Fruit fly (Drosophila melanogaster) whole organism, prepupa: ENCODE data around the gene CG14322.
A peak's percentile ranks its signal among the peaks of the same experiment; 100 is the strongest.

ENCODE experiments used
- CG10631 ChIP-seq: fragments of 200-800 bp; sonication (Bioruptor generic); optimal IDR thresholded peaks from 2 replicates; lab custom pipeline; 2016; ENCODE audit warnings: missing biosample characterization, missing genetic modification characterization
- CG15336 ChIP-seq: fragments of 200-800 bp; sonication (Bioruptor generic); IDR thresholded peaks from 2 replicates; pipeline ENCODE4 v1.3.6; 2022; ENCODE audit warnings: missing biosample characterization, missing genetic modification characterization
- CG34406 ChIP-seq: fragments of 200-800 bp; sonication (Bioruptor generic); optimal IDR thresholded peaks from 3 replicates; lab custom pipeline; 2016; ENCODE audit warnings: missing biosample characterization, missing genetic modification characterization
- CG4318 ChIP-seq: fragments of 200-800 bp; sonication (Bioruptor generic); optimal IDR thresholded peaks from 3 replicates; lab custom pipeline; 2017; ENCODE audit warnings: missing biosample characterization, mild to moderate bottlenecking, missing genetic modification characterization
- CG6163 ChIP-seq: fragments of 200-800 bp; sonication (Bioruptor generic); IDR thresholded peaks from 3 replicates; pipeline ENCODE4 v1.3.6; 2022; ENCODE audit warnings: missing biosample characterization, missing genetic modification characterization
- CG7368 ChIP-seq: fragments of 200-800 bp; sonication (Bioruptor generic); optimal IDR thresholded peaks from 3 replicates; lab custom pipeline; 2016; ENCODE audit warnings: missing biosample characterization, missing genetic modification characterization
- CG8119 ChIP-seq: fragments of 200-800 bp; sonication (Bioruptor generic); IDR thresholded peaks from 3 replicates; pipeline ENCODE4 v1.3.6; 2022; ENCODE audit warnings: missing biosample characterization, missing genetic modification characterization
- CG9139 ChIP-seq: fragments of 200-800 bp; sonication (Bioruptor generic); optimal IDR thresholded peaks from 3 replicates; lab custom pipeline; 2017; ENCODE audit warnings: missing biosample characterization, mild to moderate bottlenecking, missing genetic modification characterization
- Eip75B ChIP-seq: fragments of 200-800 bp; sonication (Bioruptor generic); optimal IDR thresholded peaks from 3 replicates; lab custom pipeline; 2016; ENCODE audit warnings: missing biosample characterization, missing genetic modification characterization
- Eip78C ChIP-seq: fragments of 200-800 bp; sonication (Bioruptor generic); peaks from one replicate; lab custom pipeline; 2016; ENCODE audit warnings: missing biosample characterization, missing genetic modification characterization
- Hr38 ChIP-seq: sonication (Bioruptor generic); optimal IDR thresholded peaks from 2 replicates; lab custom pipeline; 2016; ENCODE audit warnings: missing biosample characterization, missing genetic modification characterization
- Hr39 ChIP-seq: fragments of 200-800 bp; sonication (Bioruptor generic); optimal IDR thresholded peaks from 2 replicates; lab custom pipeline; 2016; ENCODE audit warnings: missing biosample characterization, missing genetic modification characterization
- Met ChIP-seq: fragments of 200-800 bp; sonication (Bioruptor generic); optimal IDR thresholded peaks from 3 replicates; lab custom pipeline; 2016; ENCODE audit warnings: missing biosample characterization, missing genetic modification characterization
- OdsH ChIP-seq: fragments of 200-800 bp; sonication (Bioruptor generic); optimal IDR thresholded peaks from 3 replicates; lab custom pipeline; 2016; ENCODE audit warnings: missing biosample characterization, missing genetic modification characterization
- Smox ChIP-seq: fragments of 200-800 bp; sonication (Bioruptor generic); optimal IDR thresholded peaks from 3 replicates; lab custom pipeline; 2016; ENCODE audit warnings: missing biosample characterization, missing genetic modification characterization
- Sox102F ChIP-seq: fragments of 200-800 bp; sonication (Bioruptor generic); optimal IDR thresholded peaks from 2 replicates; lab custom pipeline; 2016; ENCODE audit warnings: missing biosample characterization, mild to moderate bottlenecking, missing genetic modification characterization
- Sox14 ChIP-seq: fragments of 200-800 bp; sonication (Bioruptor generic); optimal IDR thresholded peaks from 3 replicates; lab custom pipeline; 2016; ENCODE audit warnings: missing biosample characterization, missing genetic modification characterization
- acj6 ChIP-seq: fragments of 200-800 bp; sonication (Bioruptor generic); optimal IDR thresholded peaks from 3 replicates; lab custom pipeline; 2016; ENCODE audit warnings: missing biosample characterization, missing genetic modification characterization
- dac ChIP-seq: fragments of 200-800 bp; sonication (Bioruptor generic); optimal IDR thresholded peaks from 2 replicates; lab custom pipeline; 2017; ENCODE audit warnings: missing biosample characterization, mild to moderate bottlenecking, missing genetic modification characterization
- dsx ChIP-seq: fragments of 200-800 bp; optimal IDR thresholded peaks from 3 replicates; lab custom pipeline; 2019; ENCODE audit warnings: missing biosample characterization, mild to moderate bottlenecking, missing genetic modification characterization, moderate library complexity; ENCODE audit not compliant: poor library complexity, severe bottlenecking
- esn ChIP-seq: fragments of 200-800 bp; sonication (Bioruptor generic); optimal IDR thresholded peaks from 2 replicates; lab custom pipeline; 2016; ENCODE audit warnings: missing biosample characterization, mild to moderate bottlenecking, missing genetic modification characterization, moderate library complexity
- fd59A ChIP-seq: fragments of 200-800 bp; sonication (Bioruptor generic); optimal IDR thresholded peaks from 2 replicates; lab custom pipeline; 2017; ENCODE audit warnings: missing biosample characterization, mild to moderate bottlenecking, missing genetic modification characterization, missing genetic modification reagents
- fd85E ChIP-seq: fragments of 200-800 bp; sonication (Bioruptor generic); optimal IDR thresholded peaks from 3 replicates; lab custom pipeline; 2016; ENCODE audit warnings: missing biosample characterization, missing genetic modification characterization
- fkh ChIP-seq: fragments of 200-800 bp; sonication (Bioruptor generic); optimal IDR thresholded peaks from 3 replicates; lab custom pipeline; 2017; ENCODE audit warnings: missing biosample characterization, mild to moderate bottlenecking, missing genetic modification characterization, moderate library complexity
- net ChIP-seq: fragments of 200-800 bp; sonication (Bioruptor generic); optimal IDR thresholded peaks from 3 replicates; lab custom pipeline; 2016; ENCODE audit warnings: missing biosample characterization, missing genetic modification characterization
- pdm3 ChIP-seq: fragments of 200-800 bp; sonication (Bioruptor generic); optimal IDR thresholded peaks from 3 replicates; lab custom pipeline; 2016; ENCODE audit warnings: missing biosample characterization, missing genetic modification characterization
- salr ChIP-seq, 2 experiments: fragments of 200-800 bp; sonication (Bioruptor generic); optimal IDR thresholded peaks; 3 replicates each; lab custom pipeline; 2016 to 2018; ENCODE audit warnings: missing biosample characterization in 2 of 2, missing genetic modification characterization in 2 of 2, mild to moderate bottlenecking in 1 of 2
- spab ChIP-seq: fragments of 200-800 bp; sonication (Bioruptor generic); optimal IDR thresholded peaks from 2 replicates; lab custom pipeline; 2017; ENCODE audit warnings: missing biosample characterization, mild to moderate bottlenecking, missing genetic modification characterization, missing genetic modification reagents
- svp ChIP-seq: fragments of 200-800 bp; sonication (Bioruptor generic); peaks from one replicate; lab custom pipeline; 2016; ENCODE audit warnings: missing biosample characterization, missing genetic modification characterization
- vri ChIP-seq: fragments of 200-800 bp; sonication (Bioruptor generic); optimal IDR thresholded peaks from 3 replicates; lab custom pipeline; 2016; ENCODE audit warnings: missing biosample characterization, mild to moderate bottlenecking, missing genetic modification characterization

The CG14322 gene

dm6 chr3R:17667279-17667678, 19.8 kb downstream of the CG14322 start, which contains the start of gene CG45045:
Gene CG45045, plus strand, starts transcription at chr3R:17667572.
- TF ChIP-seq svp (peak; percentile 92), spab (GFP tag; lab: Kevin White, UChicago) (no peak)

DNA sequence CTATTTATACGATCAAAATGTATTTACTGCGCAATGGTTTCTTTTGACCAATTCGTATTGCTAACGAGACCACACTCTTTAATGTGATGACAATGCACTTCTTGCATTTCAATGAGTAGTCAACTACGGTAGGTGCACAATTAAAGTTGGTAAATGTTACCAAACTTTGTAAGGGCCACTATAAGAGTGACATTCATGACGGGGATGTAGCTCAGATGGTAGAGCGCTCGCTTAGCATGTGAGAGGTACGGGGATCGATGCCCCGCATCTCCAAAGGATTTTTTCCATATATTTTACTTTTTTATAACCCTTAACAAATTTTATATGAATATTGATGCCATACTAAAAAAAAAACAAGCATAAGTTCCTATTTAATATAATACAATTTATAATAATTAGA, 20.5 kb downstream of the CG14322 start:
- no peak for TF ChIP-seq CG4318 (GFP tag; lab: Kevin White, UChicago)
- no peak for TF ChIP-seq acj6
- TF ChIP-seq CG7368 (GFP tag; lab: Kevin White, UChicago), result no peak
- TF ChIP-seq pdm3, result no peak
- TF ChIP-seq CG6163 (GFP tag; lab: Robert Waterston, UW), result no peak
- TF ChIP-seq fd59A (GFP tag; lab: Kevin White, UChicago), result no peak
- TF ChIP-seq Hr39 (GFP tag; lab: Kevin White, UChicago), result no peak
- no peak for TF ChIP-seq Hr38 (GFP tag; lab: Kevin White, UChicago)
- no peak for TF ChIP-seq Eip78C (GFP tag; lab: Kevin White, UChicago)
- TF ChIP-seq esn, result no peak
- no peak for TF ChIP-seq OdsH (GFP tag; lab: Kevin White, UChicago)
- no peak for TF ChIP-seq CG15336
- TF ChIP-seq net (GFP tag; lab: Kevin White, UChicago), result no peak
- no peak for TF ChIP-seq Sox102F
- no peak for TF ChIP-seq CG8119 (GFP tag; lab: Robert Waterston, UW)
- no peak for TF ChIP-seq fd85E (GFP tag; lab: Kevin White, UChicago)
- TF ChIP-seq Eip75B (GFP tag; lab: Kevin White, UChicago), result no peak
- no peak for TF ChIP-seq dac

DNA sequence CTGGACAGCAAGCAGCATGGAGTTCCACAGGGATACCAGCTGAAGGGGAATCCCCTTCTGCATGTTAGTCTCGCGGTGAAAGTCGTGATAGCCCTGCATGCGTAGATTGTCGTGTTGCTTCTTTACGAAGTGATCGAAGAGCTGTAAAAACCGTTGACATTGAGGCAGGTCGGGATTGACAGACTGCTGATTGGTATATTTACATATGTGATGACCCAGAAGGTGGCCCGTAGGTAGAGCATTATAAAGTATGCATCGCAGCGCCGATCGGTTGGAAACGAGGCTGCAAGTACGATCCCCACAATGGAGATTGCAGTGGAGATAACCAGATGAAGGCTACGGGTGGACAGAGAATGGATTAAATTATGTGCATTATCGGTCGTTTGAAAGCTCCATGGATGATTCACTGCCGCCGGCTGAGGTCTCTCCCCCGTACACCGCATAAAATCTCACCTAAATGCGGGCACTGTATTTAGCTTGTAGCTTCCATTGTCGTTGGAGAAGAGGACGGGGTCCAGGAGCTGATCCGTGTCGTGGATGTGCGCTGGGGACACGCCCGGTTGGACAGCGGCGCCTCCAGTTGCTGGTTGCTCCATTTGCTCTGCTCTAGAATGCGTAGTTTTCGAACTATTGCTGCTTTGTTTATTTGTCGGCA, 22.9 kb downstream of the CG14322 start:
- TF ChIP-seq CG10631 (GFP tag; lab: Kevin White, UChicago), result no peak
- TF ChIP-seq Smox (GFP tag; lab: Kevin White, UChicago), result no peak
- TF ChIP-seq svp, result peak; percentile 97
- no peak for TF ChIP-seq Met
- TF ChIP-seq CG9139 (GFP tag; lab: Kevin White, UChicago), result no peak

DNA sequence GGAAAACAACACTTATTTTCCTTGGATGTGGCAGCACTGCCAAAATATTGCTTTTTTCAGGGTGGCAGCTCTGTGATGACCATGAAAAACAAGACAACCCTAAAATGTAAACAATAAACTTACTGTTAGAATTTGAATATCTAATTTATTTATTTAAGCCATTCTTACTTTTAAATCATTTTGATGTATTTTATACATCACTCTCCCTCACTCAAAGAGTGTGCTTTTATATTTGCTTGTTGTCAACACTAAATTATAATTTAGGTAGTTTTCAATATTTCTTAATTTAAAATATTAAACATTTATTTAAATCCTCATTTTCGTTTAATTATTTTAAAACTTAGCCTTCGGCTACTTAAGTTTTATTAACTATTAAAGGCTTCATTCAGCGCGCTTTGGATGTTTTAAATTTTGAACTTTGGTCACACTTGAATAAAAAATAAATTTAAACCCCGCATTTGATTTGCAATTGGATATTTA, 23.4 kb downstream of the CG14322 start, which contains the start of the genes CG7523 and Mps1:
Gene CG7523, minus strand, starts transcription at position 39 of the 480 bp plus-strand sequence.
Gene Mps1, plus strand, starts transcription at position 415 of the 480 bp plus-strand sequence.
- TF ChIP-seq spab (GFP tag; lab: Kevin White, UChicago) (no peak), fkh (GFP tag; lab: Kevin White, UChicago) (peak; percentile 100), Sox14 (GFP tag; lab: Kevin White, UChicago) (peak; percentile 90), OdsH (GFP tag; lab: Kevin White, UChicago) (no peak), dsx (GFP tag; lab: Kevin White, UChicago) (peak; percentile 16), CG34406 (GFP tag; lab: Kevin White, UChicago) (no peak)

- no peak for TF ChIP-seq salr (GFP tag; optimal IDR thresholded peaks at IDR 0.05; lab: Kevin White, UChicago)
- peak; percentile 86 for TF ChIP-seq svp
- TF ChIP-seq vri (GFP tag; lab: Kevin White, UChicago), result peak; percentile 44
- TF ChIP-seq dsx (GFP tag; lab: Kevin White, UChicago), result peak; percentile 49
Observed at dm6 chr3R:17678138-17678873, 30.8 kb downstream of the CG14322 start.
